Worm (Caenorhabditis elegans) whole organism, L2 larva: ENCODE results near the gene F55G7.5.

ENCODE experiments used
- F13H6.1 ChIP-seq: sonication (generic microtip); optimal IDR thresholded peaks from 2 replicates; lab custom pipeline; 2016; ENCODE audit warnings: missing genetic modification characterization, missing compliant biosample characterization
- R02D3.7 ChIP-seq: fragments of 150-350 bp; optimal IDR thresholded peaks from 2 replicates; lab custom pipeline; 2014; ENCODE audit warnings: missing biosample characterization, missing genetic modification characterization
- elt-3 ChIP-seq: sonication (generic microtip); optimal IDR thresholded peaks from 2 replicates; lab custom pipeline; 2017; ENCODE audit warnings: missing biosample characterization, missing genetic modification characterization
- gmeb-1 ChIP-seq: fragments of 150-350 bp; optimal IDR thresholded peaks from 2 replicates; lab custom pipeline; 2014; ENCODE audit warnings: missing biosample characterization, missing genetic modification characterization
- mab-5 ChIP-seq: fragments of 150-350 bp; optimal IDR thresholded peaks from 2 replicates; lab custom pipeline; 2014; ENCODE audit warnings: missing biosample characterization, missing genetic modification characterization
- mdl-1 ChIP-seq, 2 experiments: fragments of 150-350 bp in 1 of 2; sonication (generic microtip) in 1 of 2; optimal IDR thresholded peaks; 2 replicates each; lab custom pipeline; 2017; ENCODE audit warnings: missing biosample characterization in 2 of 2, missing genetic modification characterization in 2 of 2
- nhr-11 ChIP-seq: fragments of 150-350 bp; optimal IDR thresholded peaks from 2 replicates; lab custom pipeline; 2014; ENCODE audit warnings: missing biosample characterization, missing genetic modification characterization
- nhr-237 ChIP-seq: fragments of 150-350 bp; optimal IDR thresholded peaks from 2 replicates; lab custom pipeline; 2014; ENCODE audit warnings: missing biosample characterization, missing genetic modification characterization
- nhr-77 ChIP-seq: fragments of 150-350 bp; optimal IDR thresholded peaks from 2 replicates; lab custom pipeline; 2014; ENCODE audit warnings: missing biosample characterization, missing genetic modification characterization
- snpc-4 ChIP-seq: fragments of 150-350 bp; optimal IDR thresholded peaks from 2 replicates; lab custom pipeline; 2014; ENCODE audit warnings: missing biosample characterization, missing genetic modification characterization
- zag-1 ChIP-seq: fragments of 150-350 bp; optimal IDR thresholded peaks from 2 replicates; lab custom pipeline; 2014; ENCODE audit warnings: missing biosample characterization, missing genetic modification characterization
- ztf-11 ChIP-seq: sonication (generic microtip); optimal IDR thresholded peaks from 2 replicates; lab custom pipeline; 2017; ENCODE audit warnings: missing biosample characterization, missing genetic modification characterization

ce11 chrX:11955125-11955524 is 16.4 kb upstream of the F55G7.5 start, which contains the start of gene T08D10.3:
- no peak for TF ChIP-seq R02D3.7 (tag; lab: Kevin White, UChicago)
- TF ChIP-seq nhr-237 (tag; lab: Kevin White, UChicago) = no peak
- no peak for TF ChIP-seq gmeb-1 (tag; lab: Kevin White, UChicago)
- TF ChIP-seq zag-1 (tag; lab: Kevin White, UChicago) = no peak
- no peak for TF ChIP-seq ztf-11
- TF ChIP-seq snpc-4 (tag; lab: Kevin White, UChicago) = no peak
- TF ChIP-seq mab-5 (tag; lab: Kevin White, UChicago) = no peak
- no peak for TF ChIP-seq nhr-77
- no peak for TF ChIP-seq nhr-11
- TF ChIP-seq elt-3 = no peak
- TF ChIP-seq mdl-1 (tag; optimal IDR thresholded peaks at IDR 0.05; lab: Kevin White, UChicago) = no peak
- no peak for TF ChIP-seq F13H6.1 (tag; lab: Kevin White, UChicago)
